Fruit fly (Drosophila melanogaster) whole organism, prepupa: ENCODE results near the gene PGS1.

ENCODE experiments used
- Hr39 ChIP-seq: fragments of 200-800 bp; sonication (Bioruptor generic); optimal IDR thresholded peaks from 2 replicates; lab custom pipeline; 2016; ENCODE audit warnings: missing biosample characterization, missing genetic modification characterization
- Hr4 ChIP-seq: fragments of 200-800 bp; sonication (Bioruptor generic); optimal IDR thresholded peaks from 3 replicates; lab custom pipeline; 2016; ENCODE audit warnings: missing biosample characterization, missing genetic modification characterization
- dac ChIP-seq: fragments of 200-800 bp; sonication (Bioruptor generic); optimal IDR thresholded peaks from 2 replicates; lab custom pipeline; 2017; ENCODE audit warnings: missing biosample characterization, mild to moderate bottlenecking, missing genetic modification characterization
- fd85E ChIP-seq: fragments of 200-800 bp; sonication (Bioruptor generic); optimal IDR thresholded peaks from 3 replicates; lab custom pipeline; 2016; ENCODE audit warnings: missing biosample characterization, missing genetic modification characterization

- TF ChIP-seq Hr4 (GFP tag; lab: Kevin White, UChicago) (no peak), Hr39 (GFP tag; lab: Kevin White, UChicago) (no peak), fd85E (GFP tag; lab: Kevin White, UChicago) (no peak), dac (GFP tag; lab: Kevin White, UChicago) (no peak)
These were observed 48.2 kb upstream of the PGS1 start for dm6 chr3R:18794051-18794450.
